Worm (Caenorhabditis elegans) whole organism, L4/young adult: ENCODE results near the gene F40F8.4.

Source experiments
- W03F9.2 ChIP-seq: fragments of 150-350 bp; optimal IDR thresholded peaks from 2 replicates; lab custom pipeline; 2014; ENCODE audit warnings: missing biosample characterization, missing genetic modification characterization
- dao-5 ChIP-seq: sonication (generic microtip); optimal IDR thresholded peaks from 2 replicates; lab custom pipeline; 2016; ENCODE audit warnings: missing genotype, missing genetic modification characterization, moderate library complexity, missing compliant biosample characterization
- him-1 ChIP-seq: sonication (generic microtip); optimal IDR thresholded peaks from 2 replicates; lab custom pipeline; 2016; ENCODE audit warnings: missing genotype, missing genetic modification reagents, missing genetic modification characterization, missing compliant biosample characterization

DNA sequence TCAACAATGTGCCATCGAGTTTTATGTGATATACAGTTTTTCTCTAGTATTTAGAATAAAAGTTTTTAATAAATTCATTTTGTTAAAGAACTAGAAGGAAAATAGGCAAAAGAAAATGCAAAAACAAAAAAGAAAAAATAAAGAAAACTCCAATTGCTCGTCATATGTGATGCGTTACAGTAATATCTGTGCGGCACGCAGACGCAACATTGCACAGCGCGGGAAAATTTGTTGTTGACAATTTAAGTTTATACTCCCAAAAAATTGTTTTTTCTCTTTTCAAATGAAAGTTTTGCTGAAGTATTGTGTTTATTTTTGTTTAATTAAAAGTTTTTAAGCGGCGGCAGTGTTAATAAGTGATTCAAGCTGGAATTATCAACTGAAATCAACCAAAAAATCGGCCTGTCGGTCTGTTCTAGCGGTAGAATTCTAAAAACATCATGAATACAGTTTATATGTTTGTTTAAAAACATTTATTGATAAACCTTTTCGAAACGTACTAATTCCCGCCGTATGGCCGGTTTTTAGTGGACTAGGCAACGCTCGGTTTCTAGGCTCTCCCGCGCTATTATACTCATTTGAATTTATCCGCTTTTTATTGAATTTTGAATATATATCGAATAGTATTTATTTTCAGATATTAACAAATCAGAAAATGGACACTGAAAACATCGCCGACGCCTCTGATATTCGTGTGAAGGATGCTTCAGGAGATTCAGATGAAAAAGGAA is 33.9 kb downstream of the F40F8.4 start, which contains the start of gene nasp-1:
- TF ChIP-seq dao-5 (tag; lab: Kevin White, UChicago) (no peak), W03F9.2 (tag; lab: Kevin White, UChicago) (peak; percentile 8), him-1 (tag; lab: Kevin White, UChicago) (no peak)
